Worm (Caenorhabditis elegans) whole organism, L2 larva: ENCODE measurements around the gene srh-214.

Experiments used
- C34F6.9 ChIP-seq: fragments of 150-350 bp; optimal IDR thresholded peaks from 2 replicates; lab custom pipeline; 2014; ENCODE audit warnings: missing biosample characterization, missing genetic modification characterization
- F13H6.1 ChIP-seq: sonication (generic microtip); optimal IDR thresholded peaks from 2 replicates; lab custom pipeline; 2016; ENCODE audit warnings: missing genetic modification characterization, missing compliant biosample characterization
- R02D3.7 ChIP-seq: fragments of 150-350 bp; optimal IDR thresholded peaks from 2 replicates; lab custom pipeline; 2014; ENCODE audit warnings: missing biosample characterization, missing genetic modification characterization
- Y55F3AM.14 ChIP-seq: fragments of 200-800 bp; sonication (Bioruptor generic); optimal IDR thresholded peaks from 2 replicates; lab custom pipeline; 2018; ENCODE audit warnings: mild to moderate bottlenecking, missing genetic modification characterization, missing compliant biosample characterization
- alr-1 ChIP-seq: fragments of 150-350 bp; optimal IDR thresholded peaks from 2 replicates; lab custom pipeline; 2014; ENCODE audit warnings: missing biosample characterization, missing genetic modification characterization
- ama-1 ChIP-seq: fragments of 150-350 bp; optimal IDR thresholded peaks from 2 replicates; lab custom pipeline; 2018; ENCODE audit warnings: inconsistent platforms
- blmp-1 ChIP-seq: sonication (generic microtip); optimal IDR thresholded peaks from 2 replicates; lab custom pipeline; 2017; ENCODE audit warnings: missing genetic modification characterization, mild to moderate bottlenecking, missing compliant biosample characterization, antibody characterized with exemption, moderate library complexity; ENCODE audit not compliant: insufficient read depth
- ceh-16 ChIP-seq: fragments of 150-350 bp; optimal IDR thresholded peaks from 2 replicates; lab custom pipeline; 2014; ENCODE audit warnings: missing biosample characterization, missing genetic modification characterization
- ceh-82 ChIP-seq: fragments of 150-350 bp; optimal IDR thresholded peaks from 2 replicates; lab custom pipeline; 2014; ENCODE audit warnings: missing biosample characterization, missing genetic modification characterization
- dmd-4 ChIP-seq: sonication (generic microtip); optimal IDR thresholded peaks from 2 replicates; lab custom pipeline; 2017; ENCODE audit warnings: missing biosample characterization, missing genetic modification characterization
- egl-27 ChIP-seq: sonication (generic microtip); optimal IDR thresholded peaks from 3 replicates; lab custom pipeline; 2017; ENCODE audit warnings: missing biosample characterization, missing genetic modification reagents, missing genetic modification characterization
- elt-3 ChIP-seq: sonication (generic microtip); optimal IDR thresholded peaks from 2 replicates; lab custom pipeline; 2017; ENCODE audit warnings: missing biosample characterization, missing genetic modification characterization
- fos-1 ChIP-seq: fragments of 150-350 bp; optimal IDR thresholded peaks from 2 replicates; lab custom pipeline; 2014; ENCODE audit warnings: missing biosample characterization, missing genetic modification characterization
- gmeb-1 ChIP-seq: fragments of 150-350 bp; optimal IDR thresholded peaks from 2 replicates; lab custom pipeline; 2014; ENCODE audit warnings: missing biosample characterization, missing genetic modification characterization
- lin-13 ChIP-seq: fragments of 150-350 bp; optimal IDR thresholded peaks from 2 replicates; lab custom pipeline; 2014; ENCODE audit warnings: missing biosample characterization, missing genetic modification reagents, missing genetic modification characterization
- lin-39 ChIP-seq: fragments of 150-350 bp; optimal IDR thresholded peaks from 2 replicates; lab custom pipeline; 2014; ENCODE audit warnings: missing biosample characterization, missing genetic modification reagents, missing genetic modification characterization
- mab-5 ChIP-seq: fragments of 150-350 bp; optimal IDR thresholded peaks from 2 replicates; lab custom pipeline; 2014; ENCODE audit warnings: missing biosample characterization, missing genetic modification characterization
- mbf-1 ChIP-seq: sonication (generic microtip); optimal IDR thresholded peaks from 2 replicates; lab custom pipeline; 2017; ENCODE audit warnings: missing biosample characterization, missing genetic modification characterization
- mdl-1 ChIP-seq, 2 experiments: fragments of 150-350 bp in 1 of 2; sonication (generic microtip) in 1 of 2; optimal IDR thresholded peaks; 2 replicates each; lab custom pipeline; 2017; ENCODE audit warnings: missing biosample characterization in 2 of 2, missing genetic modification characterization in 2 of 2
- nhr-10 ChIP-seq: sonication (generic microtip); optimal IDR thresholded peaks from 2 replicates; lab custom pipeline; 2017; ENCODE audit warnings: missing biosample characterization, missing genetic modification characterization
- nhr-11 ChIP-seq: fragments of 150-350 bp; optimal IDR thresholded peaks from 2 replicates; lab custom pipeline; 2014; ENCODE audit warnings: missing biosample characterization, missing genetic modification characterization
- nhr-12 ChIP-seq: fragments of 150-350 bp; optimal IDR thresholded peaks from 2 replicates; lab custom pipeline; 2014; ENCODE audit warnings: missing biosample characterization, missing genetic modification characterization
- nhr-129 ChIP-seq: fragments of 150-350 bp; optimal IDR thresholded peaks from 2 replicates; lab custom pipeline; 2014; ENCODE audit warnings: missing biosample characterization, missing genetic modification characterization
- nhr-237 ChIP-seq: fragments of 150-350 bp; optimal IDR thresholded peaks from 2 replicates; lab custom pipeline; 2014; ENCODE audit warnings: missing biosample characterization, missing genetic modification characterization
- nhr-6 ChIP-seq: fragments of 150-350 bp; optimal IDR thresholded peaks from 2 replicates; lab custom pipeline; 2014; ENCODE audit warnings: missing biosample characterization, missing genetic modification characterization
- peb-1 ChIP-seq: fragments of 150-350 bp; optimal IDR thresholded peaks from 2 replicates; lab custom pipeline; 2014; ENCODE audit warnings: missing biosample characterization, missing genetic modification characterization
- sem-4 ChIP-seq: fragments of 150-350 bp; optimal IDR thresholded peaks from 2 replicates; lab custom pipeline; 2014; ENCODE audit warnings: missing biosample characterization, missing genetic modification reagents, missing genetic modification characterization
- sma-3 ChIP-seq: sonication (generic microtip); optimal IDR thresholded peaks from 2 replicates; lab custom pipeline; 2016; ENCODE audit warnings: missing genetic modification reagents, missing genetic modification characterization, missing compliant biosample characterization
- sma-9 ChIP-seq, 2 experiments: fragments of 150-350 bp in 1 of 2; sonication (generic microtip) in 1 of 2; optimal IDR thresholded peaks; 2 replicates each; lab custom pipeline; 2014 to 2016; ENCODE audit warnings: missing genetic modification characterization in 2 of 2, mild to moderate bottlenecking in 1 of 2, missing biosample characterization in 1 of 2, missing compliant biosample characterization in 1 of 2, missing genetic modification reagents in 1 of 2, moderate library complexity in 1 of 2
- snpc-4 ChIP-seq: fragments of 150-350 bp; optimal IDR thresholded peaks from 2 replicates; lab custom pipeline; 2014; ENCODE audit warnings: missing biosample characterization, missing genetic modification characterization
- unc-39 ChIP-seq: fragments of 150-350 bp; optimal IDR thresholded peaks from 2 replicates; lab custom pipeline; 2014; ENCODE audit warnings: missing biosample characterization, missing genetic modification characterization
- unc-55 ChIP-seq: fragments of 150-350 bp; sonication (generic microtip); optimal IDR thresholded peaks from 3 replicates; lab custom pipeline; 2014; ENCODE audit warnings: missing biosample characterization, missing genetic modification reagents, missing genetic modification characterization
- unc-62 ChIP-seq: fragments of 150-350 bp; optimal IDR thresholded peaks from 2 replicates; lab custom pipeline; 2014; ENCODE audit warnings: missing biosample characterization, missing genetic modification reagents, missing genetic modification characterization
- zag-1 ChIP-seq: fragments of 150-350 bp; optimal IDR thresholded peaks from 2 replicates; lab custom pipeline; 2014; ENCODE audit warnings: missing biosample characterization, missing genetic modification characterization
- ztf-1 ChIP-seq: fragments of 200-800 bp; sonication (Bioruptor generic); conservative IDR thresholded peaks from 2 replicates; pipeline ENCODE4 v1.3.6; 2022; ENCODE audit warnings: missing genetic modification characterization, missing compliant biosample characterization
- ztf-11 ChIP-seq: sonication (generic microtip); optimal IDR thresholded peaks from 2 replicates; lab custom pipeline; 2017; ENCODE audit warnings: missing biosample characterization, missing genetic modification characterization
- ztf-4 ChIP-seq: fragments of 150-350 bp; optimal IDR thresholded peaks from 2 replicates; lab custom pipeline; 2014; ENCODE audit warnings: missing biosample characterization, missing genetic modification characterization

Gene srh-214

ce11 chrV:16829396-16829795 is at the start of gene srh-214:
srh-214 (minus strand) TSS chrV:16829755.
- TF ChIP-seq R02D3.7 (tag; lab: Kevin White, UChicago), result no peak
- no peak for TF ChIP-seq sem-4 (tag; lab: Kevin White, UChicago)
- TF ChIP-seq gmeb-1, result no peak
- TF ChIP-seq alr-1 (tag; lab: Kevin White, UChicago), result no peak
- TF ChIP-seq egl-27, result no peak
- no peak for TF ChIP-seq mbf-1 (tag; lab: Kevin White, UChicago)
- TF ChIP-seq F13H6.1, result no peak
- no peak for TF ChIP-seq ama-1
- no peak for TF ChIP-seq mdl-1 (tag; optimal IDR thresholded peaks at IDR 0.05; lab: Kevin White, UChicago)
- no peak for TF ChIP-seq peb-1 (tag; lab: Kevin White, UChicago)
- no peak for TF ChIP-seq elt-3 (tag; lab: Kevin White, UChicago)
- no peak for TF ChIP-seq blmp-1 (tag; lab: Kevin White, UChicago)
- TF ChIP-seq ceh-82 (tag; lab: Kevin White, UChicago), result no peak
- TF ChIP-seq nhr-12, result no peak
- no peak for TF ChIP-seq nhr-11 (tag; lab: Kevin White, UChicago)
- no peak for TF ChIP-seq lin-39 (tag; lab: Kevin White, UChicago)
- TF ChIP-seq nhr-129 (tag; lab: Kevin White, UChicago), result no peak
- no peak for TF ChIP-seq C34F6.9
- no peak for TF ChIP-seq fos-1 (tag; lab: Kevin White, UChicago)
- TF ChIP-seq, all 48 proteins: peak for 0

- no peak for TF ChIP-seq unc-39
Observed at ce11 chrV:16874966-16875365, 45.4 kb upstream of the srh-214 start, which contains the start of gene F49A5.10. F49A5.10 (plus strand) TSS chrV:16875266.

ce11 chrV:16873642-16874041 is 44.1 kb upstream of the srh-214 start, which contains the start of gene srw-23:
srw-23 (plus strand) TSS chrV:16873942.
- no peak for TF ChIP-seq ztf-1 (GFP tag; lab: Robert Waterston, UW)
- no peak for TF ChIP-seq unc-62
- no peak for TF ChIP-seq blmp-1 (tag; lab: Kevin White, UChicago)
- no peak for TF ChIP-seq unc-55
- no peak for TF ChIP-seq fos-1 (tag; lab: Kevin White, UChicago)
- no peak for TF ChIP-seq ceh-16 (tag; lab: Kevin White, UChicago)

- no peak for TF ChIP-seq lin-39 (tag; lab: Kevin White, UChicago)
- no peak for TF ChIP-seq ama-1
- TF ChIP-seq ztf-11 (tag; lab: Kevin White, UChicago), result no peak
- no peak for TF ChIP-seq nhr-237 (tag; lab: Kevin White, UChicago)
- TF ChIP-seq elt-3 (tag; lab: Kevin White, UChicago), result no peak
- TF ChIP-seq mab-5 (tag; lab: Kevin White, UChicago), result no peak
- TF ChIP-seq peb-1 (tag; lab: Kevin White, UChicago), result no peak
- TF ChIP-seq nhr-10 (tag; lab: Kevin White, UChicago), result no peak
- TF ChIP-seq ztf-1 (GFP tag; lab: Robert Waterston, UW), result no peak
- no peak for TF ChIP-seq ceh-82 (tag; lab: Kevin White, UChicago)
- no peak for TF ChIP-seq nhr-6 (tag; lab: Kevin White, UChicago)
- TF ChIP-seq C34F6.9, result no peak
- no peak for TF ChIP-seq lin-13 (GFP tag; lab: Kevin White, UChicago)
- TF ChIP-seq Y55F3AM.14 (GFP tag; lab: Kevin White, UChicago), result no peak
- no peak for TF ChIP-seq unc-39
- TF ChIP-seq zag-1 (tag; lab: Kevin White, UChicago), result no peak
- no peak for TF ChIP-seq mdl-1 (tag; optimal IDR thresholded peaks at IDR 0.05; lab: Kevin White, UChicago)
- TF ChIP-seq ceh-16 (tag; lab: Kevin White, UChicago), result no peak
Observed at ce11 chrV:16871387-16871786, 41.8 kb upstream of the srh-214 start, which contains the start of gene thn-4. thn-4 (minus strand) TSS chrV:16871487.

- TF ChIP-seq unc-62 (no peak), ztf-1 (GFP tag; lab: Robert Waterston, UW) (no peak), snpc-4 (tag; lab: Kevin White, UChicago) (no peak), ceh-16 (tag; lab: Kevin White, UChicago) (no peak), blmp-1 (tag; lab: Kevin White, UChicago) (no peak), sma-3 (no peak), lin-39 (tag; lab: Kevin White, UChicago) (no peak), F13H6.1 (no peak), ztf-4 (tag; lab: Kevin White, UChicago) (no peak), nhr-12 (no peak), sma-9 (GFP tag; optimal IDR thresholded peaks at IDR 0.05; lab: Kevin White, UChicago) (no peak), sma-9 (tag; optimal IDR thresholded peaks at IDR 0.05; lab: Kevin White, UChicago) (no peak), dmd-4 (no peak)
Observed at ce11 chrV:16869740-16870139, 40.2 kb upstream of the srh-214 start, which contains the start of gene clec-33. clec-33 (minus strand) TSS chrV:16869840.
